Worm (Caenorhabditis elegans) whole organism, L4 larva: ENCODE results near the gene F21D5.5.
A peak's percentile ranks its signal among the peaks of the same experiment; 100 is the strongest.

Experiments
- F37D6.2 ChIP-seq: sonication (generic microtip); optimal IDR thresholded peaks from 2 replicates; lab custom pipeline; 2016; ENCODE audit warnings: mild to moderate bottlenecking, missing genetic modification characterization, missing compliant biosample characterization
- R02D3.7 ChIP-seq: fragments of 150-350 bp; sonication (generic microtip); optimal IDR thresholded peaks from 3 replicates; lab custom pipeline; 2014; ENCODE audit warnings: missing biosample characterization, missing genetic modification characterization
- Y48G9A.11 ChIP-seq: fragments of 200-800 bp; sonication (Bioruptor generic); IDR thresholded peaks from 2 replicates; pipeline ENCODE4 v1.3.6; 2022; ENCODE audit warnings: missing genetic modification reagents, missing genetic modification characterization, missing compliant biosample characterization
- ZK337.2 ChIP-seq: fragments of 200-800 bp; sonication (Bioruptor generic); IDR thresholded peaks from 2 replicates; pipeline ENCODE4 v1.3.6; 2022; ENCODE audit warnings: missing genetic modification reagents, missing genetic modification characterization, missing compliant biosample characterization
- aha-1 ChIP-seq: fragments of 150-350 bp; peaks from one replicate; lab custom pipeline; 2014; ENCODE audit warnings: missing biosample characterization, missing genetic modification characterization
- daf-19 ChIP-seq: fragments of 200-800 bp; sonication (Bioruptor generic); conservative IDR thresholded peaks from 2 replicates; pipeline ENCODE4 v1.3.6; 2022; ENCODE audit warnings: missing genetic modification characterization, missing compliant biosample characterization
- dmd-8 ChIP-seq: fragments of 200-800 bp; sonication (Bioruptor generic); IDR thresholded peaks from 2 replicates; pipeline ENCODE4 v1.3.6; 2022; ENCODE audit warnings: missing genetic modification characterization, missing compliant biosample characterization
- hif-1 ChIP-seq, 2 experiments: sonication (generic microtip); optimal IDR thresholded peaks; 2 replicates each; lab custom pipeline; 2016 to 2017; ENCODE audit warnings: missing compliant biosample characterization in 2 of 2, missing genetic modification characterization in 2 of 2, missing genetic modification reagents in 2 of 2, missing genotype in 2 of 2, mild to moderate bottlenecking in 1 of 2
- hlh-11 ChIP-seq: fragments of 200-800 bp; sonication (Bioruptor generic); optimal IDR thresholded peaks from 2 replicates; lab custom pipeline; 2018; ENCODE audit warnings: mild to moderate bottlenecking, missing genetic modification characterization, missing compliant biosample characterization
- hmg-1.1 ChIP-seq: fragments of 200-800 bp; sonication (Bioruptor generic); IDR thresholded peaks from 2 replicates; pipeline ENCODE4 v1.3.6; 2022; ENCODE audit warnings: missing genetic modification reagents, missing genetic modification characterization, missing compliant biosample characterization
- jun-1 ChIP-seq: fragments of 150-350 bp; optimal IDR thresholded peaks from 2 replicates; lab custom pipeline; 2014; ENCODE audit warnings: missing biosample characterization, missing genetic modification reagents, missing genetic modification characterization
- lim-7 ChIP-seq: fragments of 200-800 bp; sonication (Bioruptor generic); IDR thresholded peaks from 2 replicates; pipeline ENCODE4 v1.3.6; 2022; ENCODE audit warnings: missing genetic modification characterization, missing compliant biosample characterization
- lin-13 ChIP-seq: fragments of 150-350 bp; optimal IDR thresholded peaks from 2 replicates; lab custom pipeline; 2014; ENCODE audit warnings: missing biosample characterization, missing genetic modification reagents, missing genetic modification characterization
- lin-29 ChIP-seq: fragments of 200-800 bp; sonication (Bioruptor generic); IDR thresholded peaks from 2 replicates; pipeline ENCODE4 v1.3.6; 2022; ENCODE audit warnings: missing genetic modification reagents, missing genetic modification characterization, missing compliant biosample characterization
- lin-38 ChIP-seq: fragments of 200-800 bp; sonication (Bioruptor generic); IDR thresholded peaks from 2 replicates; pipeline ENCODE4 v1.3.6; 2022; ENCODE audit warnings: missing genetic modification reagents, missing genetic modification characterization, missing compliant biosample characterization
- lsy-2 ChIP-seq, 2 experiments: fragments of 150-350 bp in 1 of 2; sonication (generic microtip) in 1 of 2; optimal IDR thresholded peaks; 2 replicates each; lab custom pipeline; 2014 to 2017; ENCODE audit warnings: missing biosample characterization in 2 of 2, missing genetic modification characterization in 2 of 2
- madf-5 ChIP-seq, 2 experiments: fragments of 200-800 bp; sonication (Bioruptor generic); IDR thresholded peaks; 2 replicates each; pipeline ENCODE4 v1.3.6; 2022; ENCODE audit warnings: missing compliant biosample characterization in 2 of 2, missing genetic modification characterization in 2 of 2
- madf-9 ChIP-seq: fragments of 200-800 bp; sonication (Bioruptor generic); conservative IDR thresholded peaks from 2 replicates; pipeline ENCODE4 v1.3.6; 2022; ENCODE audit warnings: missing genetic modification reagents, missing genetic modification characterization, missing compliant biosample characterization
- mdl-1 ChIP-seq, 2 experiments: fragments of 150-350 bp in 1 of 2; sonication (generic microtip) in 1 of 2; optimal IDR thresholded peaks; 2 replicates each; lab custom pipeline; 2014 to 2017; ENCODE audit warnings: missing biosample characterization in 2 of 2, missing genetic modification characterization in 2 of 2
- nhr-25 ChIP-seq: sonication (generic microtip); optimal IDR thresholded peaks from 2 replicates; lab custom pipeline; 2017; ENCODE audit warnings: missing genetic modification characterization, mild to moderate bottlenecking, missing compliant biosample characterization, antibody characterized with exemption, moderate library complexity, borderline replicate concordance; ENCODE audit not compliant: insufficient read depth
- nhr-28 ChIP-seq: fragments of 150-350 bp; optimal IDR thresholded peaks from 2 replicates; lab custom pipeline; 2014; ENCODE audit warnings: missing biosample characterization, missing genetic modification characterization
- nhr-42 ChIP-seq: fragments of 200-800 bp; sonication (Bioruptor generic); IDR thresholded peaks from 2 replicates; pipeline ENCODE4 v1.3.6; 2022; ENCODE audit warnings: missing genetic modification characterization, missing compliant biosample characterization
- nhr-48 ChIP-seq: sonication (generic microtip); optimal IDR thresholded peaks from 2 replicates; lab custom pipeline; 2016; ENCODE audit warnings: mild to moderate bottlenecking, missing genetic modification characterization, missing compliant biosample characterization
- pha-4 ChIP-seq, 2 experiments: fragments of 150-350 bp in 1 of 2; fragments of 200-800 bp in 1 of 2; sonication (Bioruptor generic) in 1 of 2; IDR thresholded peaks in 1 of 2; optimal IDR thresholded peaks in 1 of 2; 2 replicates each; pipeline versions ENCODE4 v1.3.6 to Lab custom; 2014 to 2022; ENCODE audit warnings: missing genetic modification characterization in 2 of 2, missing genetic modification reagents in 2 of 2, missing biosample characterization in 1 of 2, missing compliant biosample characterization in 1 of 2
- pqm-1 ChIP-seq: sonication (generic microtip); optimal IDR thresholded peaks from 2 replicates; lab custom pipeline; 2017; ENCODE audit warnings: missing biosample characterization, missing genetic modification characterization
- saeg-2 ChIP-seq: fragments of 200-800 bp; sonication (Bioruptor generic); IDR thresholded peaks from 2 replicates; pipeline ENCODE4 v1.3.6; 2022; ENCODE audit warnings: missing genetic modification reagents, missing genetic modification characterization, missing compliant biosample characterization
- skn-1 ChIP-seq: fragments of 150-350 bp; optimal IDR thresholded peaks from 2 replicates; lab custom pipeline; 2014; ENCODE audit warnings: missing biosample characterization, missing genetic modification characterization
- unc-130 ChIP-seq: sonication (generic microtip); optimal IDR thresholded peaks from 2 replicates; lab custom pipeline; 2016; ENCODE audit warnings: missing genetic modification reagents, missing genetic modification characterization, missing compliant biosample characterization
- unc-39 ChIP-seq: sonication (generic microtip); optimal IDR thresholded peaks from 2 replicates; lab custom pipeline; 2017; ENCODE audit warnings: missing biosample characterization, missing genetic modification characterization
- unc-62 ChIP-seq, 3 experiments: fragments of 150-350 bp in 1 of 3; sonication (generic microtip); optimal IDR thresholded peaks in 2 of 3; peaks in 1 of 3; 1 replicate in 1 of 3; 2 replicates in 2 of 3; lab custom pipeline; 2014 to 2017; ENCODE audit warnings: missing biosample characterization in 3 of 3, missing genetic modification characterization in 3 of 3, missing genetic modification reagents in 3 of 3, missing genotype in 1 of 3
- ztf-7 ChIP-seq: fragments of 150-350 bp; optimal IDR thresholded peaks from 2 replicates; lab custom pipeline; 2014; ENCODE audit warnings: missing biosample characterization, missing genetic modification characterization

Gene F21D5.5

ce11 chrIV:8782172-8782571, 43.0 kb upstream of the F21D5.5 start (continued):
- TF ChIP-seq nhr-25 (tag; lab: Kevin White, UChicago) (peak; percentile 78), hlh-11 (tag; lab: Kevin White, UChicago) (peak; percentile 98), pqm-1 (tag; lab: Kevin White, UChicago) (peak; percentile 42), unc-62 (GFP tag; optimal IDR thresholded peaks at IDR 0.05 in 1 of 2; lab: Kevin White, UChicago) (peak in 1 of 2 experiments; percentile 98), unc-62 (tag; optimal IDR thresholded peaks at IDR 0.05; lab: Kevin White, UChicago) (no peak), nhr-48 (tag; lab: Kevin White, UChicago) (peak; percentile 60), lsy-2 (tag; optimal IDR thresholded peaks at IDR 0.05; lab: Kevin White, UChicago) (no peak), mdl-1 (tag; optimal IDR thresholded peaks at IDR 0.05; lab: Kevin White, UChicago) (peak in 1 of 2 experiments; percentile 88), hif-1 (tag; optimal IDR thresholded peaks at IDR 0.05; lab: Kevin White, UChicago) (peak in 1 of 2 experiments; percentile 54)

DNA sequence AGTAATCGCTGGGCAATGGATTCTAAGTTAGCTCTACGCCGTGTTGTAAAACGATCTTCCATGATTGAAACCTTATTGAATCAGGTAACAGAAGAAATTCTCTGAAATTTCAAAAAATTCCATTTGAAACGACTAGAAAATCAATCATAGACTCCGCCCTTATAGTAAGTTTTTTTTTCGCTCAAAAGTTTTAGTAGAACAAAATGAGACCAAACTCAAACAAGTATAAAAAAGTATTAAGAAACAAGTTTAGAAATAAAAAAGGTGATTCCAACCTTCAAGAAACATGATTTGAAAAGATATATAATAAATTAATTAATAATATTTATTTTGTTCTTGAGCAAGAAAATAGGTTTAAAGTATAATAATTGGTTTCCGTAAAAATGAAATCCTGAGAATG, 38.9 kb upstream of the F21D5.5 start, which contains the start of gene C33D9.6:
C33D9.6 (minus strand) TSS at position 101 of the 400 bp plus-strand sequence.
- TF ChIP-seq aha-1 (tag; lab: Kevin White, UChicago) (peak; percentile 50), lin-29 (no peak), ZK337.2 (no peak), daf-19 (GFP tag; lab: Robert Waterston, UW) (no peak)
- TF ChIP-seq, all 104 proteins: peak for 1

ce11 chrIV:8772800-8773256, 33.6 kb upstream of the F21D5.5 start, which contains the start of gene F20C5.6:
TSS of gene F20C5.6 (minus strand) at chrIV:8773206.
- no peak for TF ChIP-seq skn-1
- TF ChIP-seq pha-4 (GFP tag; IDR thresholded peaks at IDR 0.05; lab: Robert Waterston, UW) = no peak
- no peak for TF ChIP-seq pha-4 (tag; optimal IDR thresholded peaks at IDR 0.05; lab: Kevin White, UChicago)
- TF ChIP-seq dmd-8 = no peak
- TF ChIP-seq nhr-42 (GFP tag; lab: Robert Waterston, UW) = no peak
- no peak for TF ChIP-seq Y48G9A.11
- no peak for TF ChIP-seq madf-5 (GFP tag; IDR thresholded peaks at IDR 0.05; lab: Robert Waterston, UW)
- no peak for TF ChIP-seq hmg-1.1
- no peak for TF ChIP-seq ztf-7 (tag; lab: Kevin White, UChicago)
- no peak for TF ChIP-seq unc-39 (tag; lab: Kevin White, UChicago)
- TF ChIP-seq lim-7 (GFP tag; lab: Robert Waterston, UW) = no peak
- TF ChIP-seq saeg-2 (GFP tag; lab: Robert Waterston, UW) = no peak
- TF ChIP-seq jun-1 = no peak
- no peak for TF ChIP-seq unc-130 (GFP tag; lab: Kevin White, UChicago)
- no peak for TF ChIP-seq lin-29
- TF ChIP-seq madf-9 = no peak
- TF ChIP-seq lin-38 = no peak
- no peak for TF ChIP-seq F37D6.2 (tag; lab: Kevin White, UChicago)

DNA sequence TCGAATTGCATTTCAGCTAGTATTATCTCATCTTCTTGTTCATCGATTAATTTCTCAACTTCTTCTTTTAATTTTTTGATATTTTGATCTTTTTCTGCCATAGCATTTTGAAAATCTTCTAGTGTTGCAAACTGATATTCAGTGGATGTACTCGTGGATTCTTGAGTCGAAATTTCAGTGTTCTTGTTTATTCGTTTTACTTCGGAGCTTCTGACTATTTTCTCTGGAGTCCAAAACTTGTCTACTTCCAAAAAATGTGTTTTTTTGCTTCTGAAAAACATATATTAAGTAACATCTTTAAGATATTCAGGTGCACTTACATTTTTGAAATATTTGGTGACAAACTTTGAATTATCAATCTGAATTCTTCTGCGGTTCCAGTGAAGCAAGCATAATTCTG, 30.3 kb upstream of the F21D5.5 start, which contains the start of gene F20C5.5:
F20C5.5 (minus strand) TSS at position 101 of the 400 bp plus-strand sequence.
- TF ChIP-seq R02D3.7 (tag; lab: Kevin White, UChicago) (no peak), lin-13 (GFP tag; lab: Kevin White, UChicago) (no peak), aha-1 (tag; lab: Kevin White, UChicago) (peak; percentile 39)

ce11 chrIV:8764567-8764966, 25.4 kb upstream of the F21D5.5 start, which contains the start of gene cdc-50.B:
TSS of gene cdc-50.B (plus strand) at chrIV:8764867.
- TF ChIP-seq unc-62 (GFP tag; optimal IDR thresholded peaks at IDR 0.05 in 1 of 2; lab: Kevin White, UChicago) (no peak), unc-62 (tag; optimal IDR thresholded peaks at IDR 0.05; lab: Kevin White, UChicago) (no peak), nhr-28 (peak; percentile 27)
